Worm (Caenorhabditis elegans) whole organism, midembryonic: ENCODE results near the gene sams-5.

ENCODE experiments used
- T22C8.4 ChIP-seq: fragments of 200-800 bp; sonication (Bioruptor generic); IDR thresholded peaks from 2 replicates; pipeline ENCODE4 v1.3.6; 2022; ENCODE audit warnings: missing genetic modification characterization, missing compliant biosample characterization
- cog-1 ChIP-seq: sonication (generic microtip); optimal IDR thresholded peaks from 2 replicates; lab custom pipeline; 2016; ENCODE audit warnings: missing genetic modification characterization, missing compliant biosample characterization
- flt-1 ChIP-seq: fragments of 200-800 bp; sonication (Bioruptor generic); IDR thresholded peaks from 2 replicates; pipeline ENCODE4 v1.3.6; 2022; ENCODE audit warnings: missing genetic modification characterization, missing compliant biosample characterization
- med-1 ChIP-seq: sonication (generic microtip); optimal IDR thresholded peaks from 2 replicates; lab custom pipeline; 2017; ENCODE audit warnings: missing genetic modification characterization, mild to moderate bottlenecking, missing compliant biosample characterization, antibody characterized with exemption, missing genetic modification reagents; ENCODE audit not compliant: insufficient read depth
- ztf-23 ChIP-seq: fragments of 200-800 bp; sonication (Bioruptor generic); IDR thresholded peaks from 2 replicates; pipeline ENCODE4 v1.3.6; 2022; ENCODE audit warnings: missing genetic modification reagents, missing genetic modification characterization, missing compliant biosample characterization

DNA sequence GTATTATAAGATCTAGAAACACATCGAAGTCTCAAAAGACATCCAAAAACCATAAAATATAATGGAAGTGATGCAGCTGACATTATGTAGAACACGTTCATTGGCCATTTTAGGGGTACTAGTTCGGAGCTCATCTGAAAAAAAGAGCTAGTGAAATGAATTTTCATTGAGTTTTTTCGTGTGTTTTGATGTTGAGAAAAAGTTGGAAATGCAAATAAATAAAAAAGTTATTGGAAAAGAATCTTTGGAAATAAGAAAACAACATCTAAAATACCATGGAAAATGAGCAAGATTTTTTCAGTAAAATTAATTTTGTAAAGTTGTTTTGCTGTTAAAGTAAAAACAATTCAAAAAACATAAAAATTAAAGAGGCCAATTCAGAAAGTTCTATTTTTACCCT lies 11.4 kb upstream of the sams-5 start, which contains the start of gene srv-24:
- TF ChIP-seq ztf-23 (GFP tag; lab: Robert Waterston, UW) (no peak), cog-1 (tag; lab: Kevin White, UChicago) (no peak), flt-1 (GFP tag; lab: Robert Waterston, UW) (no peak), T22C8.4 (no peak), med-1 (GFP tag; lab: Kevin White, UChicago) (no peak)
